Worm (Caenorhabditis elegans) whole organism, L1 larva: ENCODE data around the gene ndua-1.
A peak's percentile ranks its signal among the peaks of the same experiment; 100 is the strongest.

ENCODE experiments used
- aha-1 ChIP-seq: fragments of 150-350 bp; optimal IDR thresholded peaks from 2 replicates; lab custom pipeline; 2014; ENCODE audit warnings: missing biosample characterization, missing genetic modification characterization
- aly-2 ChIP-seq: fragments of 150-350 bp; optimal IDR thresholded peaks from 2 replicates; lab custom pipeline; 2014; ENCODE audit warnings: missing biosample characterization, missing genetic modification characterization
- ama-1 ChIP-seq: fragments of 150-350 bp; optimal IDR thresholded peaks from 2 replicates; lab custom pipeline; 2014
- blmp-1 ChIP-seq: fragments of 150-350 bp; optimal IDR thresholded peaks from 2 replicates; lab custom pipeline; 2014; ENCODE audit warnings: missing biosample characterization, missing genetic modification characterization
- ceh-8 ChIP-seq: fragments of 200-800 bp; sonication (Bioruptor generic); optimal IDR thresholded peaks from 2 replicates; lab custom pipeline; 2018; ENCODE audit warnings: mild to moderate bottlenecking, missing genetic modification characterization, moderate library complexity, missing compliant biosample characterization
- ceh-82 ChIP-seq, 3 experiments: fragments of 150-350 bp in 1 of 3; sonication (generic microtip) in 2 of 3; optimal IDR thresholded peaks; 2 replicates each; lab custom pipeline; 2014 to 2017; ENCODE audit warnings: missing biosample characterization in 3 of 3, missing genetic modification characterization in 3 of 3
- ces-1 ChIP-seq: fragments of 150-350 bp; optimal IDR thresholded peaks from 2 replicates; lab custom pipeline; 2014; ENCODE audit warnings: missing biosample characterization, missing genetic modification reagents, missing genetic modification characterization
- dpl-1 ChIP-seq, 3 experiments: fragments of 150-350 bp in 2 of 3; sonication (generic microtip) in 1 of 3; optimal IDR thresholded peaks; 2 replicates each; lab custom pipeline; 2014 to 2017; ENCODE audit warnings: missing biosample characterization in 3 of 3, missing genetic modification characterization in 3 of 3, missing genetic modification reagents in 3 of 3
- efl-1 ChIP-seq, 4 experiments: fragments of 150-350 bp; optimal IDR thresholded peaks in 3 of 4; peaks in 1 of 4; 1 replicate in 1 of 4; 2 replicates in 3 of 4; lab custom pipeline; 2014; ENCODE audit warnings: missing biosample characterization in 2 of 4, missing genetic modification characterization in 2 of 4, missing genetic modification reagents in 2 of 4
- elt-2 ChIP-seq: sonication (generic microtip); optimal IDR thresholded peaks from 2 replicates; lab custom pipeline; 2016; ENCODE audit warnings: missing genetic modification characterization, mild to moderate bottlenecking, inconsistent platforms, missing compliant biosample characterization, missing genetic modification reagents
- fkh-10 ChIP-seq: sonication (generic microtip); optimal IDR thresholded peaks from 2 replicates; lab custom pipeline; 2017; ENCODE audit warnings: missing biosample characterization, missing genetic modification reagents, missing genetic modification characterization
- fos-1 ChIP-seq: fragments of 150-350 bp; optimal IDR thresholded peaks from 2 replicates; lab custom pipeline; 2014; ENCODE audit warnings: missing biosample characterization, missing genetic modification characterization
- grh-1 ChIP-seq: fragments of 200-800 bp; sonication (Bioruptor generic); IDR thresholded peaks from 2 replicates; pipeline ENCODE4 v1.3.6; 2022; ENCODE audit warnings: missing genetic modification reagents, missing genetic modification characterization, missing compliant biosample characterization
- hlh-17 ChIP-seq: fragments of 200-800 bp; sonication (Bioruptor generic); optimal IDR thresholded peaks from 2 replicates; lab custom pipeline; 2018; ENCODE audit warnings: missing genetic modification characterization, mild to moderate bottlenecking, missing compliant biosample characterization, moderate library complexity, borderline replicate concordance
- lin-14 ChIP-seq: fragments of 200-800 bp; sonication (Bioruptor generic); optimal IDR thresholded peaks from 2 replicates; lab custom pipeline; 2018; ENCODE audit warnings: mild to moderate bottlenecking, missing genetic modification characterization, moderate library complexity, missing compliant biosample characterization
- mep-1 ChIP-seq: fragments of 150-350 bp; optimal IDR thresholded peaks from 2 replicates; lab custom pipeline; 2014; ENCODE audit warnings: missing biosample characterization, missing genetic modification characterization
- nhr-20 ChIP-seq: sonication (generic microtip); optimal IDR thresholded peaks from 2 replicates; lab custom pipeline; 2016; ENCODE audit warnings: mild to moderate bottlenecking, missing genetic modification characterization, missing compliant biosample characterization
- nhr-47 ChIP-seq: sonication (generic microtip); optimal IDR thresholded peaks from 2 replicates; lab custom pipeline; 2016; ENCODE audit warnings: mild to moderate bottlenecking, missing genetic modification characterization, moderate library complexity, missing compliant biosample characterization
- nhr-71 ChIP-seq: sonication (generic microtip); optimal IDR thresholded peaks from 2 replicates; lab custom pipeline; 2016; ENCODE audit warnings: mild to moderate bottlenecking, missing genetic modification characterization, moderate library complexity, missing compliant biosample characterization
- nhr-77 ChIP-seq: fragments of 150-350 bp; optimal IDR thresholded peaks from 2 replicates; lab custom pipeline; 2014; ENCODE audit warnings: missing biosample characterization, missing genetic modification characterization
- nhr-84 ChIP-seq: sonication (generic microtip); optimal IDR thresholded peaks from 2 replicates; lab custom pipeline; 2017; ENCODE audit warnings: missing biosample characterization, missing genetic modification characterization
- nhr-85 ChIP-seq: sonication (generic microtip); peaks from one replicate; lab custom pipeline; 2016; ENCODE audit warnings: missing genetic modification characterization, inconsistent platforms, missing compliant biosample characterization
- nhr-90 ChIP-seq: sonication (generic microtip); optimal IDR thresholded peaks from 2 replicates; lab custom pipeline; 2016; ENCODE audit warnings: mild to moderate bottlenecking, missing genetic modification characterization, missing compliant biosample characterization; ENCODE audit not compliant: poor library complexity
- pax-3 ChIP-seq: fragments of 200-800 bp; sonication (Bioruptor generic); optimal IDR thresholded peaks from 2 replicates; lab custom pipeline; 2018; ENCODE audit warnings: mild to moderate bottlenecking, missing genetic modification characterization, moderate library complexity, missing compliant biosample characterization
- pqm-1 ChIP-seq: sonication (generic microtip); optimal IDR thresholded peaks from 3 replicates; lab custom pipeline; 2017; ENCODE audit warnings: missing biosample characterization, missing genetic modification characterization
- sox-4 ChIP-seq: sonication (generic microtip); optimal IDR thresholded peaks from 2 replicates; lab custom pipeline; 2016; ENCODE audit warnings: missing genetic modification characterization, missing compliant biosample characterization
- sptf-1 ChIP-seq: fragments of 150-350 bp; optimal IDR thresholded peaks from 2 replicates; lab custom pipeline; 2014; ENCODE audit warnings: missing biosample characterization, missing genetic modification characterization
- swsn-7 ChIP-seq: sonication (generic microtip); optimal IDR thresholded peaks from 2 replicates; lab custom pipeline; 2016; ENCODE audit warnings: missing genetic modification characterization, missing compliant biosample characterization
- tbx-2 ChIP-seq: sonication (generic microtip); optimal IDR thresholded peaks from 2 replicates; lab custom pipeline; 2016; ENCODE audit warnings: missing genetic modification characterization, missing compliant biosample characterization
- unc-98 ChIP-seq: fragments of 200-800 bp; sonication (Bioruptor generic); IDR thresholded peaks from 2 replicates; pipeline ENCODE4 v1.3.6; 2022; ENCODE audit warnings: missing genetic modification characterization, missing compliant biosample characterization
- zip-4 ChIP-seq: fragments of 200-800 bp; sonication (Bioruptor generic); optimal IDR thresholded peaks from 2 replicates; lab custom pipeline; 2018; ENCODE audit warnings: mild to moderate bottlenecking, missing genetic modification characterization, moderate library complexity, missing compliant biosample characterization
- ztf-11 ChIP-seq, 2 experiments: sonication (generic microtip); optimal IDR thresholded peaks; 2 replicates each; lab custom pipeline; 2016 to 2017; ENCODE audit warnings: missing genetic modification characterization in 2 of 2, missing biosample characterization in 1 of 2, missing compliant biosample characterization in 1 of 2

ndua-1 gene

ce11 chrV:20873144-20873543, 21.4 kb upstream of the ndua-1 start:
- TF ChIP-seq nhr-71 (tag; lab: Kevin White, UChicago) (peak; percentile 18), ceh-8 (peak; percentile 37), ceh-82 (tag; optimal IDR thresholded peaks at IDR 0.05; lab: Kevin White, UChicago) (peak in 1 of 3 experiments; percentile 32), fkh-10 (GFP tag; lab: Kevin White, UChicago) (peak; percentile 77), nhr-84 (no peak), tbx-2 (tag; lab: Kevin White, UChicago) (peak; percentile 6), lin-14 (GFP tag; lab: Kevin White, UChicago) (peak; percentile 86), ces-1 (GFP tag; lab: Kevin White, UChicago) (peak; percentile 86), aly-2 (tag; lab: Kevin White, UChicago) (no peak), pqm-1 (tag; lab: Kevin White, UChicago) (no peak)

ce11 chrV:20871194-20871593, 19.5 kb upstream of the ndua-1 start:
- no peak for TF ChIP-seq dpl-1 (GFP tag; optimal IDR thresholded peaks at IDR 0.05; lab: Kevin White, UChicago)
- TF ChIP-seq unc-98 (GFP tag; lab: Robert Waterston, UW), result no peak

- no peak for TF ChIP-seq zip-4 (GFP tag; lab: Kevin White, UChicago)
- no peak for TF ChIP-seq nhr-85 (tag; lab: Kevin White, UChicago)
Observed at ce11 chrV:20870633-20871032, 18.9 kb upstream of the ndua-1 start.

ce11 chrV:20868329-20868728, 16.6 kb upstream of the ndua-1 start, which contains the start of gene F31D4.8:
TSS of gene F31D4.8 (minus strand) at chrV:20868429.
- TF ChIP-seq elt-2 (no peak), efl-1 (optimal IDR thresholded peaks at IDR 0.05; lab: Kevin White, UChicago) (no peak), efl-1 (GFP tag; optimal IDR thresholded peaks at IDR 0.05 in 1 of 2; lab: Kevin White, UChicago) (peak in 1 of 2 experiments; percentile 58)
- TF ChIP-seq, all 84 proteins: peak for 1

- TF ChIP-seq elt-2 (peak; percentile 67), ztf-11 (tag; optimal IDR thresholded peaks at IDR 0.05; lab: Kevin White, UChicago) (no peak), nhr-85 (tag; lab: Kevin White, UChicago) (no peak), nhr-90 (tag; lab: Kevin White, UChicago) (peak; percentile 7)
Observed at ce11 chrV:20866406-20866805, 14.7 kb upstream of the ndua-1 start.

- TF ChIP-seq ztf-11 (tag; optimal IDR thresholded peaks at IDR 0.05; lab: Kevin White, UChicago), result no peak
- no peak for TF ChIP-seq fos-1 (tag; lab: Kevin White, UChicago)
- TF ChIP-seq ama-1 (lab: Kevin White, UChicago), result no peak
- no peak for TF ChIP-seq nhr-84
- TF ChIP-seq sptf-1, result no peak
- no peak for TF ChIP-seq elt-2
- no peak for TF ChIP-seq sox-4 (tag; lab: Kevin White, UChicago)
- no peak for TF ChIP-seq mep-1
- TF ChIP-seq nhr-20 (tag; lab: Kevin White, UChicago), result no peak
- TF ChIP-seq ceh-8, result no peak
- TF ChIP-seq hlh-17, result no peak
- TF ChIP-seq aha-1 (tag; lab: Kevin White, UChicago), result no peak
- TF ChIP-seq grh-1 (GFP tag; lab: Robert Waterston, UW), result no peak
- no peak for TF ChIP-seq pqm-1 (tag; lab: Kevin White, UChicago)
- TF ChIP-seq swsn-7, result no peak
- TF ChIP-seq nhr-77, result no peak
- no peak for TF ChIP-seq nhr-47 (tag; lab: Kevin White, UChicago)
Observed at ce11 chrV:20862681-20863080, 11.0 kb upstream of the ndua-1 start, which contains the start of gene twk-35. TSS of gene twk-35 (plus strand) at chrV:20862981.

- TF ChIP-seq blmp-1 (tag; lab: Kevin White, UChicago), result peak; percentile 71
- no peak for TF ChIP-seq pax-3 (tag; lab: Kevin White, UChicago)
Observed at ce11 chrV:20861080-20861479, 9.4 kb upstream of the ndua-1 start, which contains the start of gene try-4. TSS of gene try-4 (minus strand) at chrV:20861153.
